Fruit fly (Drosophila melanogaster) whole organism, embryonic: ENCODE results near the gene Tengl1.

ENCODE experiments used
- CG10267 ChIP-seq: fragments of 200-800 bp; sonication (Bioruptor generic); optimal IDR thresholded peaks from 2 replicates; lab custom pipeline; 2018; ENCODE audit warnings: missing biosample characterization, mild to moderate bottlenecking, missing genetic modification characterization, moderate library complexity
- CG11695 ChIP-seq: fragments of 200-800 bp; sonication (Bioruptor generic); IDR thresholded peaks from 3 replicates; pipeline ENCODE4 v1.3.6; 2022; ENCODE audit warnings: missing biosample characterization, missing genetic modification characterization
- CG11696 ChIP-seq: fragments of 200-800 bp; sonication (Bioruptor generic); IDR thresholded peaks from 2 replicates; pipeline ENCODE4 v1.3.6; 2022; ENCODE audit warnings: missing biosample characterization, missing genetic modification characterization
- CG13287 ChIP-seq: fragments of 200-800 bp; sonication (Bioruptor generic); IDR thresholded peaks from 2 replicates; pipeline ENCODE4 v1.3.6; 2022; ENCODE audit warnings: missing biosample characterization, missing genetic modification characterization; ENCODE audit not compliant: partially characterized antibody
- CG15073 ChIP-seq: fragments of 200-800 bp; sonication (Bioruptor generic); optimal IDR thresholded peaks from 2 replicates; lab custom pipeline; 2016; ENCODE audit warnings: missing biosample characterization, missing genetic modification characterization
- CG1529 ChIP-seq: fragments of 200-800 bp; sonication (Bioruptor generic); optimal IDR thresholded peaks from 3 replicates; lab custom pipeline; 2018; ENCODE audit warnings: missing biosample characterization, missing genetic modification characterization
- CG15696 ChIP-seq: fragments of 200-800 bp; sonication (Bioruptor generic); optimal IDR thresholded peaks from 2 replicates; lab custom pipeline; 2019; ENCODE audit warnings: missing biosample characterization, mild to moderate bottlenecking, missing genetic modification characterization, moderate library complexity
- CG17361 ChIP-seq: fragments of 200-800 bp; sonication (Bioruptor generic); IDR thresholded peaks from 3 replicates; pipeline ENCODE4 v1.3.6; 2022; ENCODE audit warnings: missing biosample characterization, missing genetic modification characterization
- CG1832 ChIP-seq: fragments of 200-800 bp; sonication (Bioruptor generic); optimal IDR thresholded peaks from 2 replicates; lab custom pipeline; 2017; ENCODE audit warnings: missing biosample characterization, mild to moderate bottlenecking, missing genetic modification characterization, inconsistent platforms
- CG2116 ChIP-seq: fragments of 200-800 bp; sonication (Bioruptor generic); optimal IDR thresholded peaks from 3 replicates; lab custom pipeline; 2018; ENCODE audit warnings: missing biosample characterization, mild to moderate bottlenecking, missing genetic modification characterization
- CG2199 ChIP-seq: fragments of 200-800 bp; sonication (Bioruptor generic); IDR thresholded peaks from 3 replicates; pipeline ENCODE4 v1.3.6; 2022; ENCODE audit warnings: missing biosample characterization, missing genetic modification characterization
- CG2875 ChIP-seq: fragments of 200-800 bp; sonication (Bioruptor generic); optimal IDR thresholded peaks from 2 replicates; lab custom pipeline; 2017; ENCODE audit warnings: missing biosample characterization, mild to moderate bottlenecking, missing genetic modification characterization, missing genetic modification reagents
- CG31224 ChIP-seq: fragments of 200-800 bp; sonication (Bioruptor generic); IDR thresholded peaks from 2 replicates; pipeline ENCODE4 v1.3.6; 2022; ENCODE audit warnings: missing biosample characterization, missing genetic modification characterization
- CG34376 ChIP-seq: fragments of 200-800 bp; sonication (Bioruptor generic); optimal IDR thresholded peaks from 2 replicates; lab custom pipeline; 2018; ENCODE audit warnings: missing biosample characterization, mild to moderate bottlenecking, missing genetic modification characterization
- CG6254 ChIP-seq: fragments of 200-800 bp; sonication (Bioruptor generic); optimal IDR thresholded peaks from 3 replicates; lab custom pipeline; 2017; ENCODE audit warnings: mild to moderate bottlenecking, missing biosample characterization, missing genetic modification reagents, missing genetic modification characterization
- CG7372 ChIP-seq: fragments of 200-800 bp; sonication (Bioruptor generic); IDR thresholded peaks from 2 replicates; pipeline ENCODE4 v1.3.6; 2022; ENCODE audit warnings: missing biosample characterization, missing genetic modification characterization
- CG8765 ChIP-seq: fragments of 200-800 bp; sonication (Bioruptor generic); IDR thresholded peaks from 2 replicates; pipeline ENCODE4 v1.3.6; 2022; ENCODE audit warnings: missing biosample characterization, missing genetic modification characterization
- CG9932 ChIP-seq: fragments of 200-800 bp; sonication (Bioruptor generic); IDR thresholded peaks from 2 replicates; pipeline ENCODE4 v1.3.6; 2022; ENCODE audit warnings: missing biosample characterization, missing genetic modification characterization
- D19B ChIP-seq: fragments of 200-800 bp; sonication (Bioruptor generic); optimal IDR thresholded peaks from 2 replicates; lab custom pipeline; 2017; ENCODE audit warnings: missing biosample characterization, mild to moderate bottlenecking, missing genetic modification characterization
- E2f1 ChIP-seq: fragments of 200-800 bp; sonication (Bioruptor generic); IDR thresholded peaks from 2 replicates; pipeline ENCODE4 v1.3.6; 2022; ENCODE audit warnings: missing biosample characterization, missing genetic modification characterization
- Elba2 ChIP-seq: fragments of 200-800 bp; sonication (Bioruptor generic); optimal IDR thresholded peaks from 3 replicates; lab custom pipeline; 2016; ENCODE audit warnings: missing biosample characterization, missing genetic modification characterization
- Fer2 ChIP-seq: fragments of 200-800 bp; sonication (Bioruptor generic); optimal IDR thresholded peaks from 2 replicates; lab custom pipeline; 2018; ENCODE audit warnings: missing biosample characterization, mild to moderate bottlenecking, missing genetic modification characterization, moderate library complexity
- Hey ChIP-seq: fragments of 200-800 bp; sonication (Bioruptor generic); optimal IDR thresholded peaks from 3 replicates; lab custom pipeline; 2018; ENCODE audit warnings: missing biosample characterization, mild to moderate bottlenecking, missing genetic modification characterization
- Hr39 ChIP-seq: fragments of >200 bp; optimal IDR thresholded peaks from 2 replicates; lab custom pipeline; 2017
- Poxn ChIP-seq: fragments of 200-800 bp; sonication (Bioruptor generic); IDR thresholded peaks from 2 replicates; pipeline ENCODE4 v1.3.6; 2022; ENCODE audit warnings: missing biosample characterization, missing genetic modification characterization
- Sox102F ChIP-seq: fragments of 200-800 bp; sonication (Bioruptor generic); optimal IDR thresholded peaks from 2 replicates; lab custom pipeline; 2018; ENCODE audit warnings: missing biosample characterization, mild to moderate bottlenecking, missing genetic modification characterization, moderate library complexity
- Ssrp ChIP-seq: fragments of 200-800 bp; sonication (Bioruptor generic); optimal IDR thresholded peaks from 2 replicates; lab custom pipeline; 2018; ENCODE audit warnings: missing biosample characterization, mild to moderate bottlenecking, missing genetic modification characterization, moderate library complexity
- Taf1 ChIP-seq: fragments of 200-800 bp; sonication (Bioruptor generic); IDR thresholded peaks from 2 replicates; pipeline ENCODE4 v1.3.6; 2022; ENCODE audit warnings: missing biosample characterization, missing genetic modification characterization
- amos ChIP-seq: fragments of 200-800 bp; sonication (Bioruptor generic); IDR thresholded peaks from 2 replicates; pipeline ENCODE4 v1.3.6; 2022; ENCODE audit warnings: missing biosample characterization, missing genetic modification characterization; ENCODE audit not compliant: partially characterized antibody
- danr ChIP-seq: fragments of 200-800 bp; sonication (Bioruptor generic); IDR thresholded peaks from 2 replicates; pipeline ENCODE4 v1.3.6; 2022; ENCODE audit warnings: missing biosample characterization, missing genetic modification characterization
- dmrt11E ChIP-seq: fragments of 200-800 bp; sonication (Bioruptor generic); optimal IDR thresholded peaks from 3 replicates; lab custom pipeline; 2018; ENCODE audit warnings: missing biosample characterization, mild to moderate bottlenecking, missing genetic modification characterization, moderate library complexity
- fd102C ChIP-seq: fragments of 200-800 bp; sonication (Bioruptor generic); optimal IDR thresholded peaks from 2 replicates; lab custom pipeline; 2018; ENCODE audit warnings: missing biosample characterization, mild to moderate bottlenecking, missing genetic modification characterization, moderate library complexity
- gro ChIP-seq: fragments of 200-800 bp; sonication (Bioruptor generic); optimal IDR thresholded peaks from 2 replicates; lab custom pipeline; 2016; ENCODE audit warnings: missing biosample characterization, missing genetic modification characterization
- gt ChIP-seq: fragments of 200-800 bp; sonication (Bioruptor generic); IDR thresholded peaks from 2 replicates; pipeline ENCODE4 v1.3.6; 2022; ENCODE audit warnings: missing biosample characterization, missing genetic modification characterization
- inv ChIP-seq: fragments of 200-800 bp; sonication (Bioruptor generic); IDR thresholded peaks from 2 replicates; pipeline ENCODE4 v1.3.6; 2022; ENCODE audit warnings: missing biosample characterization, missing genetic modification characterization; ENCODE audit not compliant: partially characterized antibody
- klu ChIP-seq: fragments of 200-800 bp; sonication (Bioruptor generic); IDR thresholded peaks from 2 replicates; pipeline ENCODE4 v1.3.6; 2022; ENCODE audit warnings: missing biosample characterization, missing genetic modification characterization
- lab ChIP-seq: fragments of 200-800 bp; sonication (Bioruptor generic); optimal IDR thresholded peaks from 3 replicates; lab custom pipeline; 2017; ENCODE audit warnings: missing biosample characterization, missing genetic modification characterization, mild to moderate bottlenecking, moderate library complexity, missing genetic modification reagents
- mirr ChIP-seq: fragments of 200-800 bp; sonication (Bioruptor generic); optimal IDR thresholded peaks from 3 replicates; lab custom pipeline; 2018; ENCODE audit warnings: missing biosample characterization, mild to moderate bottlenecking, missing genetic modification characterization
- nau ChIP-seq: fragments of 200-800 bp; sonication (Bioruptor generic); optimal IDR thresholded peaks from 3 replicates; lab custom pipeline; 2017; ENCODE audit warnings: missing biosample characterization, mild to moderate bottlenecking, missing genetic modification characterization, missing genetic modification reagents
- oc ChIP-seq: fragments of 200-800 bp; sonication (Bioruptor generic); optimal IDR thresholded peaks from 2 replicates; lab custom pipeline; 2018; ENCODE audit warnings: missing biosample characterization, mild to moderate bottlenecking, missing genetic modification characterization, moderate library complexity
- odd ChIP-seq: fragments of 200-800 bp; sonication (Bioruptor generic); optimal IDR thresholded peaks from 2 replicates; lab custom pipeline; 2017; ENCODE audit warnings: missing biosample characterization, mild to moderate bottlenecking, missing genetic modification characterization
- pan ChIP-seq, 4 experiments: fragments of >200 bp in 3 of 4; fragments of 200-800 bp in 1 of 4; sonication (Bioruptor generic) in 1 of 4; optimal IDR thresholded peaks in 3 of 4; IDR thresholded peaks in 1 of 4; 2 replicates each; pipeline versions ENCODE4 v1.3.6 to Lab custom; 2017 to 2022; ENCODE audit warnings: missing biosample characterization in 2 of 4, missing genetic modification characterization in 2 of 4, mixed read lengths in 1 of 4
- sisA ChIP-seq: fragments of 200-800 bp; sonication (Bioruptor generic); IDR thresholded peaks from 2 replicates; pipeline ENCODE4 v1.3.6; 2022; ENCODE audit warnings: missing biosample characterization, missing genetic modification characterization
- so ChIP-seq: fragments of 200-800 bp; sonication (Bioruptor generic); IDR thresholded peaks from 3 replicates; pipeline ENCODE4 v1.3.6; 2022; ENCODE audit warnings: missing biosample characterization, missing genetic modification characterization
- sr ChIP-seq: fragments of 200-800 bp; sonication (Bioruptor generic); IDR thresholded peaks from 3 replicates; pipeline ENCODE4 v1.3.6; 2022; ENCODE audit warnings: missing biosample characterization, missing genetic modification characterization
- ssp ChIP-seq: fragments of 200-800 bp; sonication (Bioruptor generic); IDR thresholded peaks from 2 replicates; pipeline ENCODE4 v1.3.6; 2022; ENCODE audit warnings: missing biosample characterization, missing genetic modification characterization
- tin ChIP-seq: fragments of 200-800 bp; sonication (Bioruptor generic); optimal IDR thresholded peaks from 3 replicates; lab custom pipeline; 2016; ENCODE audit warnings: missing biosample characterization, missing genetic modification characterization
- tna ChIP-seq: fragments of 200-800 bp; sonication (Bioruptor generic); IDR thresholded peaks from 2 replicates; pipeline ENCODE4 v1.3.6; 2022; ENCODE audit warnings: missing biosample characterization, missing genetic modification characterization; ENCODE audit not compliant: partially characterized antibody
- twi ChIP-seq: fragments of 200-800 bp; optimal IDR thresholded peaks from 2 replicates; lab custom pipeline; 2019; ENCODE audit warnings: missing biosample characterization, mild to moderate bottlenecking, missing genetic modification characterization, moderate library complexity
- tx ChIP-seq: fragments of 200-800 bp; sonication (Bioruptor generic); optimal IDR thresholded peaks from 2 replicates; lab custom pipeline; 2016; ENCODE audit warnings: missing biosample characterization, missing genetic modification characterization

Gene Tengl1

DNA sequence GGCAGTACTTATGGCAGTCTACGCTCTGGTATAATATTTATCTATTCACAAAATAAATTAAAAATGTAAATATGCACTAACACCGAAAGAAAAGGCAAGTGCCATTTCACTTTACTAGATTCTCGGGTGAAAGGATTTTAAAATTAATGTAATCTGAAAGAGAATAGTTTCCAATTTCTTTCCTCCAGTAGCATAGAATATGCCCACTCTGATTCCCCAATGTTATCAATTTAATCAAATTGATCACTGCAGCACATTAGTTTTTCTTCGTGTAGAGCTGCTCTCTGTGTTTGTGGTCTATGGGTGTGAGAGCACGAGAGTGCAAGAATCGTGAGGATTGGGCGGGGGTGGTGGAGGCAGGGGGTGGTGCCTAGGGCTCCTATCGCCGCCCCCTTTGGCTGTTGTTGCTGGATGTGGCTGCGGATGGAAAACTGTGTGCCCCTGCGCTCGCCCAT is 39.3 kb downstream of the Tengl1 start (continued):
- no peak; the same call in 2 of the 3 replicates for TF ChIP-seq CG17361 (GFP tag; lab: Robert Waterston, UW)
- TF ChIP-seq CG15696: peak; percentile 83
- no peak for TF ChIP-seq Fer2 (tag; lab: Kevin White, UChicago)
- no peak for TF ChIP-seq klu (GFP tag; lab: Robert Waterston, UW)
- peak; percentile 70; the same call in 2 of the 3 replicates for TF ChIP-seq so (GFP tag; lab: Robert Waterston, UW)
- peak; percentile 79 for TF ChIP-seq twi (tag; lab: Kevin White, UChicago)
- no peak for TF ChIP-seq Hr39 (lab: Kevin White, UChicago)
- TF ChIP-seq sr (GFP tag; lab: Robert Waterston, UW): no peak
- TF ChIP-seq Elba2 (GFP tag; lab: Kevin White, UChicago): no peak
- peak; percentile 81 for TF ChIP-seq CG10267 (tag; lab: Kevin White, UChicago)
- TF ChIP-seq CG2116: peak; percentile 44
- TF ChIP-seq CG9932 (GFP tag; lab: Robert Waterston, UW): no peak
- TF ChIP-seq CG1529: peak; percentile 91
- TF ChIP-seq danr: peak; percentile 61; the same call in 1 of the 2 replicates
- TF ChIP-seq CG11695 (GFP tag; lab: Robert Waterston, UW): peak; percentile 54; the same call in 1 of the 3 replicates
- no peak for TF ChIP-seq D19B
- TF ChIP-seq CG15073 (GFP tag; lab: Kevin White, UChicago): peak; percentile 22
- 0 out of 2 replicates have a peak, but pooled peaks have one; percentile 35 for TF ChIP-seq ssp (GFP tag; lab: Robert Waterston, UW)
- TF ChIP-seq Poxn (GFP tag; lab: Robert Waterston, UW): no peak
- no peak for TF ChIP-seq Hey (tag; lab: Kevin White, UChicago)
- no peak for TF ChIP-seq Taf1 (GFP tag; lab: Robert Waterston, UW)
- no peak for TF ChIP-seq CG34376 (GFP tag; lab: Kevin White, UChicago)
- peak; percentile 91 for TF ChIP-seq CG6254 (GFP tag; lab: Kevin White, UChicago)
- peak; percentile 86 for TF ChIP-seq Sox102F
- peak; percentile 74 for TF ChIP-seq sisA (GFP tag; lab: Robert Waterston, UW)
- peak; percentile 74 for TF ChIP-seq tin
- peak; percentile 89 for TF ChIP-seq CG2875 (GFP tag; lab: Kevin White, UChicago)
- peak; percentile 88 for TF ChIP-seq oc
- peak; percentile 17 for TF ChIP-seq tx (GFP tag; lab: Kevin White, UChicago)
- no peak for TF ChIP-seq inv
- TF ChIP-seq amos: no peak
- TF ChIP-seq mirr (GFP tag; lab: Kevin White, UChicago): no peak
- no peak for TF ChIP-seq CG13287
- TF ChIP-seq CG1832 (GFP tag; lab: Kevin White, UChicago): no peak
- TF ChIP-seq CG2199: no peak
- TF ChIP-seq E2f1: peak; percentile 73
- TF ChIP-seq fd102C (GFP tag; lab: Kevin White, UChicago): peak; percentile 26
- peak; percentile 28; the same call in 1 of the 2 replicates for TF ChIP-seq CG7372 (GFP tag; lab: Robert Waterston, UW)
- no peak for TF ChIP-seq gro (GFP tag; lab: Kevin White, UChicago)
- no peak for TF ChIP-seq tna (GFP tag; lab: Robert Waterston, UW)
- peak; percentile 88 for TF ChIP-seq Ssrp (tag; lab: Kevin White, UChicago)
- no peak for TF ChIP-seq pan (optimal IDR thresholded peaks at IDR 0.05; lab: Kevin White, UChicago)
- peak in 1 of 2 experiments; percentile 62 for TF ChIP-seq pan (GFP tag; optimal IDR thresholded peaks at IDR 0.05 in 1 of 2, IDR thresholded peaks at IDR 0.05 in 1 of 2)
- peak; percentile 86 for TF ChIP-seq nau (GFP tag; lab: Kevin White, UChicago)
- TF ChIP-seq CG31224 (GFP tag; lab: Robert Waterston, UW): no peak
- TF ChIP-seq dmrt11E (tag; lab: Kevin White, UChicago): peak; percentile 95
- TF ChIP-seq gt (GFP tag; lab: Robert Waterston, UW): peak; percentile 58; the same call in 1 of the 2 replicates
- TF ChIP-seq odd (GFP tag; lab: Kevin White, UChicago): peak; percentile 75
- TF ChIP-seq lab (GFP tag; lab: Kevin White, UChicago): peak; percentile 82
- TF ChIP-seq CG8765: peak; percentile 25; the same call in 1 of the 2 replicates
- 0 out of 2 replicates have a peak, but pooled peaks have one; percentile 21 for TF ChIP-seq CG11696 (GFP tag; lab: Robert Waterston, UW)
